Fruit fly (Drosophila melanogaster): Measurements from ENCODE around the gene CG10616.

CG10616 gene

dm6 chr3L:12471471-12471978 lies at the start of gene CG10616:
CG10616 (plus strand) TSS chr3L:12471728.
- no peak for TF ChIP-seq CG17801 (GFP tag; optimal IDR thresholded peaks at IDR 0.05; ENCODE audit: partially characterized antibody)

DNA sequence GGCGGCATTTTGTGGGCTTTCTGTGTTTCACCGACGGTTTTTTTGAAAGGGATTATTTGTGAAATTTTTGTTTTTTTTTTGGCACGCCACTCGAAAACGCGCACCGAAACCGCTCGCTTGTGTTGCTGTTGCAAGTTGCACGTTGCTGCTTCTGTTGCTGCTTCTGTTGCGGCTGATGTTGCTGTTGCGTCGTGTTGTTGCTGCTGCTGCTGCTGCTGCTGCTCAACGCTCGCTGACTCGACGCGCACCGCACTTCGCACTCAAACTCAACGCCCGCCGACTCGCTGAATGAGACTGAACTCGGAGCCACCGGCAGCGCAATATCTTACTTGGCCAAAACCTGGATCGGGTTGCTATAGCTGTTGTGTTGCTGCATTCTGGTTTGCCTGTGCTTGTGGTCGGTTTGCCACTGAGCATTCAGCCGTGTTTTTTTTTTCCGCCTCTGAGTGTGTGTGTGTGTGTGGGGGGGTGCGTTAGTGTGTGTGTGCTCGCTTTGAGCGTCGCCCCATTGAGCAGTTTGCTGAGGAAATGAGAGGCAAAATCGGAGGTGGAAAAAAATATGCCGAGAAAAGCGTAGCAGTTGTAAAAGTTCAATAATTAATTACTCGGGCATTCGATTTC lies 39.0 kb upstream of the CG10616 start, which contains the start of gene toe:
Gene toe (minus strand): TSS at position 277 of the 621 bp plus-strand sequence.
- TF ChIP-seq CG17801 (GFP tag; optimal IDR thresholded peaks at IDR 0.05; ENCODE audit: partially characterized antibody), result no peak

- no peak for TF ChIP-seq CG17801 (GFP tag; optimal IDR thresholded peaks at IDR 0.05; ENCODE audit: partially characterized antibody)
Observed at dm6 chr3L:12433710-12434109, 37.8 kb upstream of the CG10616 start.

DNA sequence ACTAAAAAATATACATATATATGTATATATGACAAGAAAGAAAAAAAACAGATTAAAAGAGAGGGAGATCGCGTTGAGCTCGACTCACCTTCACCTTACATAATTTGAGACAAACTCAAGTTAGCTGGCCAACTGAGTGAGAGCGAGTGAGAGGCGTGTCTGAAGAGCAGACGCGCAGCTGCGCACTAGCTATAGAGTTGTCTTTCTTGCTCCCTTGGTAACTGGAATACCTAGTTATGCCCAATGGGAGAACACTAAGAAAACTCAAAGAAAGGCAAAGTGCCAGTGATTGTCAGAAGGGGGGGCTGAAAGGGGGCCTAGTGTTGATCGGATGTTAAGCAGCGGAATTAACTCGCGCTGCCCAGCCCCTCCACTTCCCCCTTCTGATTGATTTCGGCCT lies 37.1 kb upstream of the CG10616 start:
- no peak for TF ChIP-seq CG17801 (GFP tag; optimal IDR thresholded peaks at IDR 0.05; ENCODE audit: partially characterized antibody)

- TF ChIP-seq CG17801 (GFP tag; optimal IDR thresholded peaks at IDR 0.05; ENCODE audit: partially characterized antibody), result no peak
Observed at dm6 chr3L:12442593-12442992, 28.9 kb upstream of the CG10616 start.

DNA sequence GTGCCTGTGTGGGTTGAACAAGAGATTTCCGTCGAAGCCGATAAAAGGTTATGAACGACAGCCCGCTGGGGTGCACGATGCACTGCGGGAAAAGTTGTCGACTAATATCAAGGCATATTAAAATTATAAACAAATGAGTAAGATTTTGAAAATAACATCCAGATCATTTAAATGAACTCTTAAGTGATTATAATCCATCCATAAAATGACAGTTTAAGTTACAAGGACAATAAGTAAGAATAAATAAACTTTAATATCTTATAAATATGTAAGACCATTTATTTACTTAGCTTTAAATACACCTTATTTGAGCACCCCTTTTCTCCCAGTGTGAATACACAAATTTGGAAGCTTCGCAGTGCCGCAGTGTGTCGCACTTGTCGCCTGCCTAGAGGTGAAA lies 27.5 kb upstream of the CG10616 start:
- no peak for TF ChIP-seq CG17801 (GFP tag; optimal IDR thresholded peaks at IDR 0.05; ENCODE audit: partially characterized antibody)

DNA sequence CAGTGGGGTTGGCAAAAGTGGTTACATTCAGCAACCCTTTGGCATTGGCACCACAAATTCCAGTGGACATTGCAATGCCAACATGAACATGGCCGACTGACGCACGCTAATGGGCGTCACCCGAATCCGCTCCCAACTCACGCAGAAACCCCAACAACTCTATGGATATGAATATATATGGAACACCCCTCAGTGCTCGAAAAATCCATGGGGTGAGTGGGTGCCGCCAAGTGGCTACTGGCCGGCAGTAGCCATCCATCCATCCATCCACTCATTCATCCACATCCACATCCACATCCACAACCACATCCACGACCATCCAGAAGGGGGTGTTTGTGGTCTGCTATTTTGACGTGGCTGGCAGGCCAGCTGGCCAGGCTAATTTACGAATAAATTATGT lies 24.4 kb upstream of the CG10616 start:
- TF ChIP-seq CG17801 (GFP tag; optimal IDR thresholded peaks at IDR 0.05; ENCODE audit: partially characterized antibody), result no peak

DNA sequence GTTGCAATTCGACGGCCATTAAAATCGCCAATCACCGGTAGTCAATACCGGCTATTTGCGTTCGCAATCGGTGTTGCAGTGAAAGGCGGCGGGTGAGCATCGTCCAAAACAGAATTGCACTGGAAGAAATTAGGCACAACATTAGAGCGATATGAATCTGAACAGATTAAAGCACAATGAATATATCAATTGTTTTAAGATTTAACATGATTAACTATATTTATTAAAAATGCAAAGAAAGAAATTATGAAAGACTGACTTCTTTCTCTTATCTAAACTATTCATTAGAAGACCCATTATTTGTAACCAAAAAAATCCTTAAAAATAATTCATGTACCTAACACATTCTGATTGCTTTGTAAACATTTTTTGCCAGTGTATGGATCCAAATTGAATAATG lies 24.0 kb upstream of the CG10616 start:
- no peak for TF ChIP-seq CG17801 (GFP tag; optimal IDR thresholded peaks at IDR 0.05; ENCODE audit: partially characterized antibody)

DNA sequence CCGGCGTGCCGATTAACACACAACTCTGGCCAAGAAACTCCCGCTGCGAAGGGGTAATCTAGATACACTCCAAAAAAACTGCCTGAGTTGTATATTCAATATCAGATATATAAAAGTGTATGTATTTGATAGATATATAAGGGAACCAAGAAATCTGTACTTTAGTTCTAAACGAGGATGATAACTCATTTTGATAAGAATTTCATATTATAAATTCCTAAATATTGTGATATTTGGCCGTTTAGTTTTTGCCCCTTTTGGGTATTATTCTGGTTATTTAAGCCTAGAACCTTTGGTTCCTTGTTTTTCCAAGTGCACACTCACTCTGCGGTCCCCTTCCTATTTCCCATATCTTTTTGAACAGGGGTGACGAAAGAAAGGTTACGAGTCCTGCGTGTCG lies 18.0 kb upstream of the CG10616 start:
- no peak for TF ChIP-seq CG17801 (GFP tag; optimal IDR thresholded peaks at IDR 0.05; ENCODE audit: partially characterized antibody)

DNA sequence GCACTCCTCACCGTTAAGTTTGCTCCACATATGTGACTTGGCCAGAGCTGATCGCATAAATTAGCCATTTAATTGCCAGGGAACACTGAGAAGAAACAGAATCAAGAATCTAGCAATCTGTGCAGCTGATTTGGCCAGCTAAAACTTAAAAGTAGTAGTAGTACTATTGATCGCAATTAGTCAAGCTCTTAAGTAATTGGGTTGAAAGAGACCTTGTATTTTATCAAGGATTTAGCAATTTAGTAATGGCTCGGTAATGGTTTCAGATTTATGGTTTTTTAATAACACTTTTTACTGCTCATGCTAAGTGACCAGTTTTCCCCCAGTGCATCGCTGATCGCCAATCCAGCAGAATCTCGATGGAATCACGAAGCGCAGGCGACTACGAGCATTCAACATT lies 16.5 kb upstream of the CG10616 start:
- TF ChIP-seq CG17801 (GFP tag; optimal IDR thresholded peaks at IDR 0.05; ENCODE audit: partially characterized antibody), result no peak

- TF ChIP-seq CG17801 (GFP tag; optimal IDR thresholded peaks at IDR 0.05; ENCODE audit: partially characterized antibody), result no peak
Observed at dm6 chr3L:12456916-12457662, 14.4 kb upstream of the CG10616 start.

DNA sequence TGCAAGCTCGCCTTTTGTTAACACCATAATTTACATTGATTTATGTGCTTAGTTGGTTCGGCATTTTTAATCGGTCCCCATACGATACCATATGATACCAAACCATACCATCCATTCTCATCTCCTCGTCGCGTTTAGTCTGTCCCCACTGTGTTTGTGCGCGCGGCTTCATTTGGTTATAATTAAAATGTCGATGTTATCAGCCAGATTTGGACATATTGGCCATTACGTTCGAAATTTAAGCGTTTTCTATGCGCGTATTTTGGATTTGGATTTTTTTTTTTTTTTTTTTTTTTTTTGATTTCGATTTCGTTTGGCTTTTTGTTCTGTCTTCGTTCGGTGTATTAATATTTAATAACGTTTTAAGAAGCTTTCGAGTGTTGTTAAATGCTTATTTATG lies 9.6 kb upstream of the CG10616 start:
- no peak for TF ChIP-seq CG17801 (GFP tag; optimal IDR thresholded peaks at IDR 0.05; ENCODE audit: partially characterized antibody)

dm6 chr3L:12463580-12463979 lies 7.9 kb upstream of the CG10616 start:
- no peak for TF ChIP-seq CG17801 (GFP tag; optimal IDR thresholded peaks at IDR 0.05; ENCODE audit: partially characterized antibody)

DNA sequence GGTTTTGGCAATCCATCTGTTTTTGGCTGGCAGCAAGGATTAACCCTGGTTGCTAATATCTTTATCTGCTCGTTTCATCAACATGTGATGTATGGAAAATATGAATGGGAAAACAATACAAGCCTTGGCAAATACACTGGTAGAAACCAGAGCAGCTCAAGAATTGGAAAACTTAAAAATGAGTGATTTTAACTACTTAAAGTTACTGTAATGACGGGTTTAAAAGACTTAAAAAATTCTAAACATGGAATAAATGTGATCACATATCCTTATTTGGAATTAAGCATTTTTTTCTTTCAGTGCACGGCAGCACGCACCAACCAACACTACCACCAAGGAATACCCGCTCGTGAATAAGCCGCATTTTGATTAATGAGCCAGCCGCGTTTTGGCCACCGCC lies 6.3 kb upstream of the CG10616 start:
- TF ChIP-seq CG17801 (GFP tag; optimal IDR thresholded peaks at IDR 0.05; ENCODE audit: partially characterized antibody), result no peak

DNA sequence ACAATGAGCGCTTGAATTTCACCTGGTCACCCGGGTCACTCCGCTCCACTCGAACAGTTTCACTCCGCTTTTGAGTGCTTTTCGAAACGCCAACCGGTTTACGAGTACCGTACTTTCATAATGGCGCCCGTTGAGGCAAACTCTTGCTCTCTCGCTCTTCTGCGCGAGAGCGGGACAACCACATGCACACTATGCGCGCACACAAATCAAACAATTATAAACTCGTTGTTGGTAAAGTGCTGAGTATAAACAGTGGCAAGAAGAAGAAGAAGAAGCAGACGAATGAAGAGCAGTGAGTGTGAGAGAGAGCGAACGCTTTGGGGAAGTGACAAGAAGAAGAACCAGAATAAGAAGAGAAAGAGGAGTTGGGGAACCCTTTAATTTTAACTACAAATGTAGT lies 3.5 kb upstream of the CG10616 start, which contains the start of gene eyg:
Gene eyg (minus strand): TSS at position 6 of the 400 bp plus-strand sequence.
- no peak for TF ChIP-seq CG17801 (GFP tag; optimal IDR thresholded peaks at IDR 0.05; ENCODE audit: partially characterized antibody)

- TF ChIP-seq CG17801 (GFP tag; optimal IDR thresholded peaks at IDR 0.05; ENCODE audit: partially characterized antibody), result no peak
Observed at dm6 chr3L:12469684-12470083, 1.8 kb upstream of the CG10616 start, which contains the start of gene CG32102. CG32102 (minus strand) TSS chr3L:12469784.
